Fruit fly (Drosophila melanogaster): ENCODE results near the gene CG14050.

DNA sequence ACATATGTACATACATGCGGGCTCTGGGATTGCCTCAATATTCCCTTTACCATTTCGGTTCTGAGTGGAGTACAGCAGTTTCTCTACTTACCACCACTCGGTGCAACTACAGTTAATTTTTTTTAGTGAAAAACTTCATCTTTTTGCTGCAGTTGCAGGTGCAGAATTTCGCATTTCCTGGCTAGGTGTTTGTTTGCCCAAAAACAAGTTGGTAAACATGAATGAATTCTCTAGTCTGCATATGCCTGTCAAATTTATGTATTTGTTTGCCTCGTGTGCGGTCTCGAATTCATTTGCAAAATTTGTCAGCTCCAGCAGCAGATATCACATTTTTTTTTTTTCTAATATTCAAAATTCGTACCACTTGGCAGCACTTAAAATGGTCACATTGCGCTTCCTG, 811 bp upstream of the CG14050 start, which contains the start of gene CG2854:
- TF ChIP-seq dati (GFP tag; IDR thresholded peaks at IDR 0.05) = no peak
- no peak for TF ChIP-seq CG43689 (GFP tag; IDR thresholded peaks at IDR 0.05)
- TF ChIP-seq Vsx1 (GFP tag; optimal IDR thresholded peaks at IDR 0.05) = no peak
- no peak for TF ChIP-seq fu2 (GFP tag; optimal IDR thresholded peaks at IDR 0.05)
- no peak for TF ChIP-seq tx (GFP tag; optimal IDR thresholded peaks at IDR 0.05)
- no peak for TF ChIP-seq CG30403 (GFP tag; optimal IDR thresholded peaks at IDR 0.05)
- no peak for TF ChIP-seq CG13894 (tag; optimal IDR thresholded peaks at IDR 0.05)
